Worm (Caenorhabditis elegans) whole organism, mixed stage, embryonic: ENCODE data around the gene R04D3.4.

Source experiments
- ceh-43 ChIP-seq: fragments of 200-800 bp; sonication (Bioruptor generic); optimal IDR thresholded peaks from 2 replicates; lab custom pipeline; 2018; ENCODE audit warnings: mild to moderate bottlenecking, missing genetic modification characterization, moderate library complexity, missing compliant biosample characterization
- ceh-83 ChIP-seq: fragments of 200-800 bp; sonication (Bioruptor generic); optimal IDR thresholded peaks from 2 replicates; lab custom pipeline; 2018; ENCODE audit warnings: mild to moderate bottlenecking, missing genetic modification characterization, missing compliant biosample characterization
- elt-3 ChIP-seq: fragments of 150-350 bp; optimal IDR thresholded peaks from 2 replicates; lab custom pipeline; 2014; ENCODE audit warnings: missing biosample characterization, missing genetic modification characterization
- lin-13 ChIP-seq: fragments of 150-350 bp; optimal IDR thresholded peaks from 2 replicates; lab custom pipeline; 2014; ENCODE audit warnings: missing biosample characterization, missing genetic modification characterization
- nhr-12 ChIP-seq: fragments of 150-350 bp; optimal IDR thresholded peaks from 2 replicates; lab custom pipeline; 2014; ENCODE audit warnings: missing biosample characterization, missing genetic modification characterization
- nhr-237 ChIP-seq: fragments of 150-350 bp; optimal IDR thresholded peaks from 2 replicates; lab custom pipeline; 2014; ENCODE audit warnings: missing biosample characterization, missing genetic modification characterization
- nhr-76 ChIP-seq: sonication (generic microtip); optimal IDR thresholded peaks from 2 replicates; lab custom pipeline; 2017; ENCODE audit warnings: missing biosample characterization, missing genetic modification characterization
- pha-4 ChIP-seq: fragments of 150-350 bp; optimal IDR thresholded peaks from 2 replicates; lab custom pipeline; 2018; ENCODE audit warnings: missing biosample characterization, missing genetic modification reagents, missing genetic modification characterization
- snpc-4 ChIP-seq: fragments of 150-350 bp; optimal IDR thresholded peaks from 2 replicates; lab custom pipeline; 2014; ENCODE audit warnings: missing biosample characterization, missing genetic modification characterization
- sptf-1 ChIP-seq: sonication (generic microtip); optimal IDR thresholded peaks from 2 replicates; lab custom pipeline; 2017; ENCODE audit warnings: mild to moderate bottlenecking, missing genetic modification characterization, moderate library complexity, missing compliant biosample characterization
- unc-62 ChIP-seq: fragments of 150-350 bp; optimal IDR thresholded peaks from 2 replicates; lab custom pipeline; 2014; ENCODE audit warnings: missing biosample characterization, missing genetic modification reagents, missing genetic modification characterization

ce11 chrX:13320575-13320974 is 32.0 kb upstream of the R04D3.4 start:
- TF ChIP-seq unc-62 (GFP tag; lab: Kevin White, UChicago), result peak; percentile 27
- no peak for TF ChIP-seq snpc-4 (tag; lab: Kevin White, UChicago)
- no peak for TF ChIP-seq nhr-237 (tag; lab: Kevin White, UChicago)
- TF ChIP-seq sptf-1, result no peak
- no peak for TF ChIP-seq pha-4 (tag; lab: Kevin White, UChicago)
- TF ChIP-seq ceh-83 (GFP tag; lab: Kevin White, UChicago), result no peak
- TF ChIP-seq nhr-12 (tag; lab: Kevin White, UChicago), result no peak
- TF ChIP-seq lin-13, result no peak
- no peak for TF ChIP-seq nhr-76 (tag; lab: Kevin White, UChicago)
- no peak for TF ChIP-seq ceh-43 (GFP tag; lab: Kevin White, UChicago)
- no peak for TF ChIP-seq elt-3
